Worm (Caenorhabditis elegans): ENCODE results near the gene F47B8.3.
"Not testable (repeated sequence)": the region's sequence is repeated elsewhere in the genome, so short reads cannot be mapped to it uniquely, and the experiment has no call there.

Gene F47B8.3

ce11 chrV:14294396-14294795 lies 28.4 kb downstream of the F47B8.3 start, which contains the start of gene F14D7.9:
TSS of gene F14D7.9 (plus strand) at chrV:14294696.
- TF ChIP-seq ref-1 (GFP tag; conservative IDR thresholded peaks at IDR 0.05) = no peak
- TF ChIP-seq ztf-29 (GFP tag; IDR thresholded peaks at IDR 0.05) = no peak
- TF ChIP-seq med-1 (GFP tag; optimal IDR thresholded peaks at IDR 0.05; ENCODE audit: insufficient read depth) = no peak
- no peak for TF ChIP-seq cog-1 (tag; optimal IDR thresholded peaks at IDR 0.05)
- TF ChIP-seq ztf-23 (GFP tag; IDR thresholded peaks at IDR 0.05) = no peak
- no peak for TF ChIP-seq T22C8.4 (GFP tag; IDR thresholded peaks at IDR 0.05)
- no peak for TF ChIP-seq klf-2 (GFP tag; conservative IDR thresholded peaks at IDR 0.05)
- no peak for TF ChIP-seq flt-1 (GFP tag; IDR thresholded peaks at IDR 0.05)
- no peak for TF ChIP-seq tab-1 (GFP tag; IDR thresholded peaks at IDR 0.05)

- no peak for TF ChIP-seq cog-1 (tag; optimal IDR thresholded peaks at IDR 0.05)
- no peak for TF ChIP-seq tab-1 (GFP tag; IDR thresholded peaks at IDR 0.05)
- TF ChIP-seq ref-1 (GFP tag; conservative IDR thresholded peaks at IDR 0.05) = no peak
- TF ChIP-seq ztf-23 (GFP tag; IDR thresholded peaks at IDR 0.05) = no peak
- no peak for TF ChIP-seq klf-2 (GFP tag; conservative IDR thresholded peaks at IDR 0.05)
- no peak for TF ChIP-seq med-1 (GFP tag; optimal IDR thresholded peaks at IDR 0.05; ENCODE audit: insufficient read depth)
- TF ChIP-seq ztf-29 (GFP tag; IDR thresholded peaks at IDR 0.05) = no peak
- no peak for TF ChIP-seq flt-1 (GFP tag; IDR thresholded peaks at IDR 0.05)
- no peak for TF ChIP-seq T22C8.4 (GFP tag; IDR thresholded peaks at IDR 0.05)
Observed at ce11 chrV:14293667-14294194, 29.1 kb downstream of the F47B8.3 start, which contains the start of gene F14D7.2. TSS of gene F14D7.2 (minus strand) at chrV:14293717.

- no peak for TF ChIP-seq T22C8.4 (GFP tag; IDR thresholded peaks at IDR 0.05)
- no peak for TF ChIP-seq tab-1 (GFP tag; IDR thresholded peaks at IDR 0.05)
- no peak for TF ChIP-seq ztf-29 (GFP tag; IDR thresholded peaks at IDR 0.05)
- TF ChIP-seq ztf-23 (GFP tag; IDR thresholded peaks at IDR 0.05) = no peak
- TF ChIP-seq klf-2 (GFP tag; conservative IDR thresholded peaks at IDR 0.05) = no peak
- no peak for TF ChIP-seq cog-1 (tag; optimal IDR thresholded peaks at IDR 0.05)
- TF ChIP-seq ref-1 (GFP tag; conservative IDR thresholded peaks at IDR 0.05) = no peak
- no peak for TF ChIP-seq med-1 (GFP tag; optimal IDR thresholded peaks at IDR 0.05; ENCODE audit: insufficient read depth)
- TF ChIP-seq flt-1 (GFP tag; IDR thresholded peaks at IDR 0.05) = no peak
Observed at ce11 chrV:14290636-14291035, 32.2 kb downstream of the F47B8.3 start, which contains the start of gene F14D7.18. TSS of gene F14D7.18 (minus strand) at chrV:14290736.

ce11 chrV:14289363-14289762 lies 33.4 kb downstream of the F47B8.3 start, which contains the start of gene F14D7.1:
TSS of gene F14D7.1 (minus strand) at chrV:14289463.
- no peak for TF ChIP-seq ref-1 (GFP tag; conservative IDR thresholded peaks at IDR 0.05)
- TF ChIP-seq cog-1 (tag; optimal IDR thresholded peaks at IDR 0.05) = no peak
- no peak for TF ChIP-seq tab-1 (GFP tag; IDR thresholded peaks at IDR 0.05)

ce11 chrV:14285803-14286202 lies 37.0 kb downstream of the F47B8.3 start, which contains the start of gene F40G12.11:
TSS of gene F40G12.11 (plus strand) at chrV:14286171.
- TF ChIP-seq klf-2 (GFP tag; conservative IDR thresholded peaks at IDR 0.05) = no peak
- TF ChIP-seq ztf-29 (GFP tag; IDR thresholded peaks at IDR 0.05) = no peak
- TF ChIP-seq tab-1 (GFP tag; IDR thresholded peaks at IDR 0.05) = no peak
- TF ChIP-seq med-1 (GFP tag; optimal IDR thresholded peaks at IDR 0.05; ENCODE audit: insufficient read depth) = no peak
- no peak for TF ChIP-seq cog-1 (tag; optimal IDR thresholded peaks at IDR 0.05)
- TF ChIP-seq T22C8.4 (GFP tag; IDR thresholded peaks at IDR 0.05) = no peak
- no peak for TF ChIP-seq flt-1 (GFP tag; IDR thresholded peaks at IDR 0.05)
- no peak for TF ChIP-seq ztf-23 (GFP tag; IDR thresholded peaks at IDR 0.05)
- no peak for TF ChIP-seq ref-1 (GFP tag; conservative IDR thresholded peaks at IDR 0.05)

- TF ChIP-seq T22C8.4 (GFP tag; IDR thresholded peaks at IDR 0.05) = no peak
- no peak for TF ChIP-seq ztf-23 (GFP tag; IDR thresholded peaks at IDR 0.05)
- no peak for TF ChIP-seq flt-1 (GFP tag; IDR thresholded peaks at IDR 0.05)
- TF ChIP-seq cog-1 (tag; optimal IDR thresholded peaks at IDR 0.05) = no peak
- TF ChIP-seq ztf-29 (GFP tag; IDR thresholded peaks at IDR 0.05) = no peak
- no peak for TF ChIP-seq ref-1 (GFP tag; conservative IDR thresholded peaks at IDR 0.05)
- TF ChIP-seq tab-1 (GFP tag; IDR thresholded peaks at IDR 0.05) = no peak
Observed at ce11 chrV:14283241-14283640, 39.6 kb downstream of the F47B8.3 start, which contains the start of gene F40G12.10. TSS of gene F40G12.10 (plus strand) at chrV:14283541.

- TF ChIP-seq klf-2 (GFP tag; conservative IDR thresholded peaks at IDR 0.05) = no peak
- TF ChIP-seq ztf-23 (GFP tag; IDR thresholded peaks at IDR 0.05) = no peak
- TF ChIP-seq T22C8.4 (GFP tag; IDR thresholded peaks at IDR 0.05) = no peak
- TF ChIP-seq tab-1 (GFP tag; IDR thresholded peaks at IDR 0.05) = no peak
- TF ChIP-seq ref-1 (GFP tag; conservative IDR thresholded peaks at IDR 0.05) = no peak
- no peak for TF ChIP-seq med-1 (GFP tag; optimal IDR thresholded peaks at IDR 0.05; ENCODE audit: insufficient read depth)
- TF ChIP-seq cog-1 (tag; optimal IDR thresholded peaks at IDR 0.05) = no peak
- TF ChIP-seq ztf-29 (GFP tag; IDR thresholded peaks at IDR 0.05) = no peak
- no peak for TF ChIP-seq flt-1 (GFP tag; IDR thresholded peaks at IDR 0.05)
Observed at ce11 chrV:14282222-14282709, 40.5 kb downstream of the F47B8.3 start, which contains the start of the genes srt-74 and F40G12.9. TSS of gene srt-74 (minus strand) at chrV:14282322. TSS of gene F40G12.9 (plus strand) at chrV:14282659.

ce11 chrV:14279777-14280176 lies 43.0 kb downstream of the F47B8.3 start, which contains the start of gene srt-33:
TSS of gene srt-33 (minus strand) at chrV:14279877.
- TF ChIP-seq klf-2 (GFP tag; conservative IDR thresholded peaks at IDR 0.05) (no peak), med-1 (GFP tag; optimal IDR thresholded peaks at IDR 0.05; ENCODE audit: insufficient read depth) (no peak), cog-1 (tag; optimal IDR thresholded peaks at IDR 0.05) (no peak), T22C8.4 (GFP tag; IDR thresholded peaks at IDR 0.05) (no peak), ztf-29 (GFP tag; IDR thresholded peaks at IDR 0.05) (no peak), flt-1 (GFP tag; IDR thresholded peaks at IDR 0.05) (no peak), ztf-23 (GFP tag; IDR thresholded peaks at IDR 0.05) (no peak), ref-1 (GFP tag; conservative IDR thresholded peaks at IDR 0.05) (no peak), tab-1 (GFP tag; IDR thresholded peaks at IDR 0.05) (no peak)

- not testable (repeated sequence) for TF ChIP-seq tab-1 (GFP tag; IDR thresholded peaks at IDR 0.05); flt-1 (GFP tag; IDR thresholded peaks at IDR 0.05); med-1 (GFP tag; optimal IDR thresholded peaks at IDR 0.05; ENCODE audit: insufficient read depth)
Observed at ce11 chrV:14274268-14274667, 48.5 kb downstream of the F47B8.3 start, which contains the start of gene F40G12.7. TSS of gene F40G12.7 (plus strand) at chrV:14274568.
